Worm (Caenorhabditis elegans) whole organism, mixed stage, embryonic: ENCODE data around the gene obr-1.

Source experiments
- bed-3 ChIP-seq: fragments of 200-800 bp; sonication (Bioruptor generic); optimal IDR thresholded peaks from 3 replicates; lab custom pipeline; 2018; ENCODE audit warnings: mild to moderate bottlenecking, missing genetic modification characterization, moderate library complexity, missing compliant biosample characterization
- ceh-39 ChIP-seq: fragments of 150-350 bp; optimal IDR thresholded peaks from 2 replicates; lab custom pipeline; 2014; ENCODE audit warnings: missing biosample characterization, missing genetic modification characterization
- ceh-43 ChIP-seq: fragments of 200-800 bp; sonication (Bioruptor generic); optimal IDR thresholded peaks from 2 replicates; lab custom pipeline; 2018; ENCODE audit warnings: mild to moderate bottlenecking, missing genetic modification characterization, moderate library complexity, missing compliant biosample characterization
- ceh-83 ChIP-seq: fragments of 200-800 bp; sonication (Bioruptor generic); optimal IDR thresholded peaks from 2 replicates; lab custom pipeline; 2018; ENCODE audit warnings: mild to moderate bottlenecking, missing genetic modification characterization, missing compliant biosample characterization
- ces-1 ChIP-seq: fragments of 150-350 bp; optimal IDR thresholded peaks from 2 replicates; lab custom pipeline; 2014; ENCODE audit warnings: missing biosample characterization, missing genetic modification reagents, missing genetic modification characterization
- cnd-1 ChIP-seq: fragments of 200-800 bp; sonication (Bioruptor generic); optimal IDR thresholded peaks from 2 replicates; lab custom pipeline; 2018; ENCODE audit warnings: mild to moderate bottlenecking, missing genetic modification characterization, missing compliant biosample characterization
- drap-1 ChIP-seq: fragments of 200-800 bp; sonication (Bioruptor generic); optimal IDR thresholded peaks from 3 replicates; lab custom pipeline; 2018; ENCODE audit warnings: mild to moderate bottlenecking, missing genetic modification characterization, missing compliant biosample characterization
- elt-1 ChIP-seq: sonication (generic microtip); optimal IDR thresholded peaks from 2 replicates; lab custom pipeline; 2017; ENCODE audit warnings: missing genetic modification characterization, mild to moderate bottlenecking, missing compliant biosample characterization, antibody characterized with exemption, moderate library complexity, borderline replicate concordance; ENCODE audit not compliant: insufficient read depth
- elt-3 ChIP-seq: fragments of 150-350 bp; optimal IDR thresholded peaks from 2 replicates; lab custom pipeline; 2014; ENCODE audit warnings: missing biosample characterization, missing genetic modification characterization
- ham-2 ChIP-seq: fragments of 200-800 bp; sonication (Bioruptor generic); optimal IDR thresholded peaks from 2 replicates; lab custom pipeline; 2018; ENCODE audit warnings: mild to moderate bottlenecking, missing genetic modification characterization, missing compliant biosample characterization
- hlh-1 ChIP-seq: fragments of 150-350 bp; optimal IDR thresholded peaks from 2 replicates; lab custom pipeline; 2014; ENCODE audit warnings: missing biosample characterization, missing genetic modification reagents, missing genetic modification characterization
- lin-13 ChIP-seq: fragments of 150-350 bp; optimal IDR thresholded peaks from 2 replicates; lab custom pipeline; 2014; ENCODE audit warnings: missing biosample characterization, missing genetic modification characterization
- lin-32 ChIP-seq: fragments of 200-800 bp; sonication (Bioruptor generic); optimal IDR thresholded peaks from 2 replicates; lab custom pipeline; 2018; ENCODE audit warnings: mild to moderate bottlenecking, missing genetic modification characterization, missing compliant biosample characterization
- lsy-2 ChIP-seq: fragments of 150-350 bp; optimal IDR thresholded peaks from 2 replicates; lab custom pipeline; 2014; ENCODE audit warnings: missing biosample characterization, missing genetic modification characterization
- mab-5 ChIP-seq: fragments of 150-350 bp; optimal IDR thresholded peaks from 2 replicates; lab custom pipeline; 2014; ENCODE audit warnings: missing biosample characterization, missing genetic modification characterization
- mep-1 ChIP-seq: fragments of 150-350 bp; optimal IDR thresholded peaks from 2 replicates; lab custom pipeline; 2017; ENCODE audit warnings: missing biosample characterization, missing genetic modification reagents, missing genetic modification characterization, inconsistent platforms
- mls-2 ChIP-seq: sonication (generic microtip); optimal IDR thresholded peaks from 2 replicates; lab custom pipeline; 2016; ENCODE audit warnings: mild to moderate bottlenecking, missing genetic modification characterization, moderate library complexity, missing compliant biosample characterization
- nhr-12 ChIP-seq: fragments of 150-350 bp; optimal IDR thresholded peaks from 2 replicates; lab custom pipeline; 2014; ENCODE audit warnings: missing biosample characterization, missing genetic modification characterization
- nhr-2 ChIP-seq: fragments of 150-350 bp; optimal IDR thresholded peaks from 2 replicates; lab custom pipeline; 2014; ENCODE audit warnings: missing biosample characterization, missing genetic modification characterization
- nhr-237 ChIP-seq: fragments of 150-350 bp; optimal IDR thresholded peaks from 2 replicates; lab custom pipeline; 2014; ENCODE audit warnings: missing biosample characterization, missing genetic modification characterization
- nhr-28 ChIP-seq: fragments of 150-350 bp; optimal IDR thresholded peaks from 2 replicates; lab custom pipeline; 2014; ENCODE audit warnings: missing biosample characterization, missing genetic modification characterization
- nhr-76 ChIP-seq: sonication (generic microtip); optimal IDR thresholded peaks from 2 replicates; lab custom pipeline; 2017; ENCODE audit warnings: missing biosample characterization, missing genetic modification characterization
- pha-4 ChIP-seq: fragments of 150-350 bp; optimal IDR thresholded peaks from 2 replicates; lab custom pipeline; 2018; ENCODE audit warnings: missing biosample characterization, missing genetic modification reagents, missing genetic modification characterization
- sem-2 ChIP-seq: fragments of 200-800 bp; sonication (Bioruptor generic); optimal IDR thresholded peaks from 2 replicates; lab custom pipeline; 2018; ENCODE audit warnings: mild to moderate bottlenecking, missing genetic modification characterization, missing compliant biosample characterization
- snpc-4 ChIP-seq: fragments of 150-350 bp; optimal IDR thresholded peaks from 2 replicates; lab custom pipeline; 2014; ENCODE audit warnings: missing biosample characterization, missing genetic modification characterization
- sptf-1 ChIP-seq: sonication (generic microtip); optimal IDR thresholded peaks from 2 replicates; lab custom pipeline; 2017; ENCODE audit warnings: mild to moderate bottlenecking, missing genetic modification characterization, moderate library complexity, missing compliant biosample characterization
- tbx-8 ChIP-seq: fragments of 200-800 bp; sonication (Bioruptor generic); optimal IDR thresholded peaks from 2 replicates; lab custom pipeline; 2018; ENCODE audit warnings: mild to moderate bottlenecking, missing genetic modification characterization, moderate library complexity, missing compliant biosample characterization
- unc-120 ChIP-seq: sonication (generic microtip); optimal IDR thresholded peaks from 2 replicates; lab custom pipeline; 2017; ENCODE audit warnings: missing genetic modification characterization, missing compliant biosample characterization; ENCODE audit not compliant: poor library complexity, severe bottlenecking
- unc-39 ChIP-seq: fragments of 150-350 bp; optimal IDR thresholded peaks from 2 replicates; lab custom pipeline; 2014; ENCODE audit warnings: missing biosample characterization, missing genetic modification characterization
- unc-62 ChIP-seq: fragments of 150-350 bp; optimal IDR thresholded peaks from 2 replicates; lab custom pipeline; 2014; ENCODE audit warnings: missing biosample characterization, missing genetic modification reagents, missing genetic modification characterization
- zip-8 ChIP-seq: fragments of 150-350 bp; optimal IDR thresholded peaks from 2 replicates; lab custom pipeline; 2014; ENCODE audit warnings: missing biosample characterization, missing genetic modification characterization
- ztf-11 ChIP-seq: fragments of 150-350 bp; optimal IDR thresholded peaks from 2 replicates; lab custom pipeline; 2014; ENCODE audit warnings: missing biosample characterization, missing genetic modification characterization

The obr-1 gene

ce11 chrIII:11255072-11255471 is 15.6 kb downstream of the obr-1 start:
- no peak for TF ChIP-seq ceh-43 (GFP tag; lab: Kevin White, UChicago)
- no peak for TF ChIP-seq lin-32 (GFP tag; lab: Kevin White, UChicago)
- TF ChIP-seq zip-8 = no peak
- no peak for TF ChIP-seq hlh-1 (tag; lab: Kevin White, UChicago)
- TF ChIP-seq nhr-76 = no peak
- no peak for TF ChIP-seq mab-5 (tag; lab: Kevin White, UChicago)
- no peak for TF ChIP-seq pha-4 (tag; lab: Kevin White, UChicago)
- no peak for TF ChIP-seq ceh-39
- TF ChIP-seq ham-2 = no peak
- TF ChIP-seq nhr-237 (tag; lab: Kevin White, UChicago) = no peak
- TF ChIP-seq mep-1 (tag; lab: Kevin White, UChicago) = no peak
- TF ChIP-seq ces-1 (GFP tag; lab: Kevin White, UChicago) = no peak
- TF ChIP-seq unc-39 = no peak
- no peak for TF ChIP-seq drap-1 (GFP tag; lab: Kevin White, UChicago)
- no peak for TF ChIP-seq lsy-2 (tag; lab: Kevin White, UChicago)
- no peak for TF ChIP-seq nhr-12 (tag; lab: Kevin White, UChicago)
- TF ChIP-seq mls-2 (tag; lab: Kevin White, UChicago) = no peak
- TF ChIP-seq elt-1 = no peak
- TF ChIP-seq snpc-4 (tag; lab: Kevin White, UChicago) = no peak
- TF ChIP-seq unc-62 (GFP tag; lab: Kevin White, UChicago) = no peak

- TF ChIP-seq unc-62 (GFP tag; lab: Kevin White, UChicago) = no peak
Observed at ce11 chrIII:11251718-11252441, 18.8 kb downstream of the obr-1 start, which contains the start of gene Y47D3A.32. Gene Y47D3A.32 (plus strand): TSS chrIII:11252391.

ce11 chrIII:11248897-11249296 is 21.8 kb downstream of the obr-1 start:
- TF ChIP-seq elt-3 (tag; lab: Kevin White, UChicago) (no peak), ztf-11 (tag; lab: Kevin White, UChicago) (no peak), sptf-1 (tag; lab: Kevin White, UChicago) (no peak), ceh-39 (no peak), nhr-2 (no peak), nhr-28 (no peak), ceh-83 (GFP tag; lab: Kevin White, UChicago) (no peak), bed-3 (GFP tag; lab: Kevin White, UChicago) (no peak), tbx-8 (no peak), snpc-4 (tag; lab: Kevin White, UChicago) (no peak), lin-13 (no peak), mls-2 (tag; lab: Kevin White, UChicago) (no peak), nhr-12 (tag; lab: Kevin White, UChicago) (no peak), ceh-43 (GFP tag; lab: Kevin White, UChicago) (no peak), zip-8 (no peak), lin-32 (GFP tag; lab: Kevin White, UChicago) (no peak), ham-2 (no peak), pha-4 (tag; lab: Kevin White, UChicago) (no peak)

- TF ChIP-seq nhr-28 = no peak
- TF ChIP-seq mep-1 (tag; lab: Kevin White, UChicago) = no peak
- no peak for TF ChIP-seq ceh-39
- no peak for TF ChIP-seq unc-62 (GFP tag; lab: Kevin White, UChicago)
- TF ChIP-seq ztf-11 (tag; lab: Kevin White, UChicago) = no peak
- TF ChIP-seq elt-3 (tag; lab: Kevin White, UChicago) = no peak
- no peak for TF ChIP-seq cnd-1 (tag; lab: Kevin White, UChicago)
- TF ChIP-seq zip-8 = no peak
- no peak for TF ChIP-seq lsy-2 (tag; lab: Kevin White, UChicago)
- TF ChIP-seq nhr-12 (tag; lab: Kevin White, UChicago) = no peak
- TF ChIP-seq nhr-2 = no peak
- TF ChIP-seq ceh-43 (GFP tag; lab: Kevin White, UChicago) = no peak
- no peak for TF ChIP-seq lin-13
- TF ChIP-seq sptf-1 (tag; lab: Kevin White, UChicago) = no peak
Observed at ce11 chrIII:11246588-11246987, 24.1 kb downstream of the obr-1 start.

ce11 chrIII:11244820-11245219 is 25.9 kb downstream of the obr-1 start, which contains the start of gene rsks-1:
Gene rsks-1 (plus strand): TSS chrIII:11245120.
- no peak for TF ChIP-seq mls-2 (tag; lab: Kevin White, UChicago)
- TF ChIP-seq ham-2 = no peak
- no peak for TF ChIP-seq sptf-1 (tag; lab: Kevin White, UChicago)
- TF ChIP-seq sem-2 (GFP tag; lab: Kevin White, UChicago) = no peak
- TF ChIP-seq zip-8 = no peak
- no peak for TF ChIP-seq lin-32 (GFP tag; lab: Kevin White, UChicago)
- TF ChIP-seq mep-1 (tag; lab: Kevin White, UChicago) = no peak
- no peak for TF ChIP-seq elt-3 (tag; lab: Kevin White, UChicago)
- TF ChIP-seq unc-120 (tag; lab: Kevin White, UChicago) = no peak
- TF ChIP-seq drap-1 (GFP tag; lab: Kevin White, UChicago) = no peak
- no peak for TF ChIP-seq ceh-39
- TF ChIP-seq nhr-2 = no peak
- no peak for TF ChIP-seq lsy-2 (tag; lab: Kevin White, UChicago)
- no peak for TF ChIP-seq cnd-1 (tag; lab: Kevin White, UChicago)
- no peak for TF ChIP-seq nhr-12 (tag; lab: Kevin White, UChicago)
- TF ChIP-seq tbx-8 = no peak
- no peak for TF ChIP-seq lin-13
- no peak for TF ChIP-seq bed-3 (GFP tag; lab: Kevin White, UChicago)
- no peak for TF ChIP-seq mab-5 (tag; lab: Kevin White, UChicago)
- TF ChIP-seq unc-39 = no peak
